Fruit fly (Drosophila melanogaster) S2 (cell line): Measurements from ENCODE around the gene CG15695.

Experiments
- CG8478 ChIP-seq: fragments of >200 bp; optimal IDR thresholded peaks from 2 replicates; lab custom pipeline; 2018
- CTCF ChIP-seq, 2 experiments: fragments of >200 bp; optimal IDR thresholded peaks; 2 replicates each; lab custom pipeline; 2018

CG15695 gene

DNA sequence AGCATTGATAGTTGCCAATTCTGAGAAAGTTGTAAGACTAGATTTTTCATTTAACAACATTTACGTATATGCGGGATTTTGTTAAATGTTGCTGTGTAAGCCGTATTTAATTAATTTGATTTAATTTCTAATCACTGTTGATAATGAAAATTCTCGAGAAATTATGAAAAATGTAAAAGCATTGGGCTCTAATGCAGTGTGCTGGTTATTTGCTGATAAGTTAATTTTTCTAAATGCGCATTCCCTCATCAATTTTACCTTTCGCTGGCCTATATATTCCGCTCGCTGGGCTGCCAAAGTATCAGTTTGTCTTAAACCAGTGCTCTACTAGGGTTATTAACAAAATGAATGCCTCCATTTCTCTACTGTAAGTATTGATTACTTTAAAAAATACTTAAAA, 30.7 kb downstream of the CG15695 start, which contains the start of gene TotC:
TotC (plus strand) TSS at position 301 of the 400 bp plus-strand sequence.
- TF ChIP-seq CTCF (optimal IDR thresholded peaks at IDR 0.05; lab: Kevin White, UChicago) (no peak), CG8478 (no peak)

DNA sequence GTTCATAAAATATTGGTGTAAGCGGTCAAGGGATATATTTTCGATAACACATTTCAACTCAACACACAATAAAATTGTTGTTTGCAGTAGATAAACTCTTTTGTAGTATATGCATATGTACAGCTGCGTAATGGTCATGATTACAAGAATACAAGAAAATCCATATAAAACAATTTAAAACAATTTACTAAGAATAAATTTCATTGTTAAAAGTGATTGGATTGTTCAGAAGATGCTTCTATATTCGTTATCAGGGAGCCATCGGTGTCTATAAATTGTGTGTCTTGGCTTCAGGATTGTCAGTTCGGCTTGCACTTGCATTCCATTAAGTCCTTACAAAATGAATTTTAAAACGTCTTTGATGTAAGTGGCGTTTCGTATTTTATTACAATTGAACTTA, 31.7 kb downstream of the CG15695 start, which contains the start of gene TotB:
TotB (plus strand) TSS at position 301 of the 400 bp plus-strand sequence.
- TF ChIP-seq CTCF (optimal IDR thresholded peaks at IDR 0.05; lab: Kevin White, UChicago), result no peak
- no peak for TF ChIP-seq CG8478

DNA sequence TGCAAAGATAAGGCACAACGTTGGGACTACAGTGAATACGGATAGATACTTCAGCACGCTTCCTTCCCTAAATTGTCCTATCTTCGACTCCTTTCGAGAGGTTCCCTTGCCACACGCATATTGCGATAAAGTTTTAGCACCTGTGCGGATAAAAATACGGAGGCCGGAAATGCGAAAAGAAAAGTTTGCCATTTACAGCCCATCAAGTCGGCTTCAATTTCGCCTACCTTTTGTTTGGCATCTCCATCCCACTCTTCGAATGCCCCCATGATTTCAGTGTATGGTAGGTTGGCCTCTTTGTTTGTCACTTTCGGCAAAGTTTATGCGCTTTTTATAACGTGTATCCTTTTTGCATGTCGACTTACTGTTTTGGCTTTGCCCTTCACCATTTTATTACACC, 34.7 kb downstream of the CG15695 start:
- no peak for TF ChIP-seq CG8478

DNA sequence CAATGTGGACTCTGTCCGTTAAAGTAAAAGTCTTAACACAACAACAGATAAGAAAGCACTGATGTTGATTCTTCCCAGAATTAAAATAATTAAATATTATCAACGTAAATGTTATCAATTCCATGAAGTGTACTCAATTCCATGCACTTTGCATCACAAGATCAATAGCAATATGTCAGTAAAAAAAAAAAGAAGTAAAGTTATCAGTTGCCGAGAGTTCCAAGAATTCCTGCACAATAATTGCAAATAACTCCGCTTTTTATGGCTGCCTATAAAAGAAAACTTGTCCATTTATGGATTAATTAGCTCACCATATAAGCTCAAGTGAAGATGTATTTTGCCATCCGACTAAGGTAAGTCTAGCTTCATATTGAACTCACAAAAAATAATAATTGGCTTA, 35.5 kb downstream of the CG15695 start, which contains the start of gene TotZ:
TotZ (plus strand) TSS at position 301 of the 400 bp plus-strand sequence.
- TF ChIP-seq CTCF (optimal IDR thresholded peaks at IDR 0.05; lab: Kevin White, UChicago), result no peak
- no peak for TF ChIP-seq CG8478

DNA sequence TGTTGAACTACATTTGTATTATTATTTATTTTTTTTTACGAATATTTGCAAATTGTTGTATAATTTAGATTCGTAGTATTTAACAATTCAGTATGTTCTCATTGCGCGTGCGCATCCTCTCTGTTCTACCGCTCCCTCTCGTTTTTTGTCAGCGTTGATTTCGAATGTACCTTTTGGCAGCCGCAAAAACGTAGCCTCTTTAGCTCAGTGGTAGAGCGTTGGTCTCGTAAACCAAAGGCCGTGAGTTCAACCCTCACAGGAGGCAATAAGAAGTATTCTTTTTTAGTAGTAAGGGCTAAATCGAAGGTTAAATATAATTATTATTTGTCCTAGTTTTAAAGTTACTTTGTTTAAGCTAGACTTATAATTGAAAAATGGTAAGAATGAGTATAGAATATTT, 48.6 kb downstream of the CG15695 start:
- TF ChIP-seq CTCF (optimal IDR thresholded peaks at IDR 0.05; lab: Kevin White, UChicago), result no peak

DNA sequence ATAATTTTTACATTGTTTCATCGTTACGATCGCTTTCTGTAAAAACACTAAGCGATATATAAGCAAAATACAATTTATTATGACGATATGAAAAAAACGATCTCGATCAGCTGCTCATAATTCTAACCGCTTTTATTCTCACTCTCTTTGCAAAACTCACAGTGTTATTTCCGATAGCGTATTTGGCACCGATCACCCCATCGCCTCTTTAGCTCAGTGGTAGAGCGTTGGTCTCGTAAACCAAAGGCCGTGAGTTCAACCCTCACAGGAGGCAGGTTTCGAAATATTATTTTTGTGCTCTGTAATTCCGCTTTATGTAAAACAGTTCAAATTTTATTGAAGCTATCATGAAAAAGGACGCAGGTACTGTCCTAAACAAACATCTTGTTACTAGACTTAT, 49.0 kb downstream of the CG15695 start:
- TF ChIP-seq CTCF (optimal IDR thresholded peaks at IDR 0.05; lab: Kevin White, UChicago), result no peak
- TF ChIP-seq CG8478, result no peak

DNA sequence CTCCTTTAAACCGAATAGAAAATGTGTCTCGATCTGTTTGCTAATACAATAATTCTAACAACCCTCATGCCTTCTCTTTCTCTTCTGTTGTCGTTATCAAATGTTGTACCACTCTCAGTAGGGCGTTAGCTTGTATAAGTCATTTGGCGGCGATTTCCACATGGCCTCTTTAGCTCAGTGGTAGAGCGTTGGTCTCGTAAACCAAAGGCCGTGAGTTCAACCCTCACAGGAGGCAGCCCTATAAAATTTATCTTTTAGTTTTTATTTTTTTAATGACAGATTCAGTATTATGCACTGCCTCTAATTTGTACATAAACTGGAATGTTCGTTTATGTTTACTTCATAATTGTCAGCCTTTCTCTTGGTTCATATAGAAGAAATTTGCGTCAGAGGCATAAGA, 49.6 kb downstream of the CG15695 start:
- no peak for TF ChIP-seq CTCF (optimal IDR thresholded peaks at IDR 0.05; lab: Kevin White, UChicago)
- no peak for TF ChIP-seq CG8478
